Fruit fly (Drosophila melanogaster): Measurements from ENCODE around the gene CG18266.

dm6 chr2L:5581016-5581415, 15.6 kb upstream of the CG18266 start, which contains the start of gene CG14011:
- no peak for TF ChIP-seq Sin3A (optimal IDR thresholded peaks at IDR 0.05)
- no peak for TF ChIP-seq psq (optimal IDR thresholded peaks at IDR 0.05)
- TF ChIP-seq ttk (optimal IDR thresholded peaks at IDR 0.05) = no peak
- no peak for TF ChIP-seq Myc (optimal IDR thresholded peaks at IDR 0.05)
- TF ChIP-seq insv (optimal IDR thresholded peaks at IDR 0.05) = no peak
- TF ChIP-seq h (optimal IDR thresholded peaks at IDR 0.05) = no peak
